Worm (Caenorhabditis elegans) whole organism, L4/young adult: ENCODE results near the gene Y38H6C.18.
"Not testable (repeated sequence)": the region's sequence is repeated elsewhere in the genome, so short reads cannot be mapped to it uniquely, and the experiment has no call there.

Experiments used
- W03F9.2 ChIP-seq: fragments of 150-350 bp; optimal IDR thresholded peaks from 2 replicates; lab custom pipeline; 2014; ENCODE audit warnings: missing biosample characterization, missing genetic modification characterization
- dao-5 ChIP-seq: sonication (generic microtip); optimal IDR thresholded peaks from 2 replicates; lab custom pipeline; 2016; ENCODE audit warnings: missing genotype, missing genetic modification characterization, moderate library complexity, missing compliant biosample characterization
- him-1 ChIP-seq: sonication (generic microtip); optimal IDR thresholded peaks from 2 replicates; lab custom pipeline; 2016; ENCODE audit warnings: missing genotype, missing genetic modification reagents, missing genetic modification characterization, missing compliant biosample characterization

Gene Y38H6C.18

DNA sequence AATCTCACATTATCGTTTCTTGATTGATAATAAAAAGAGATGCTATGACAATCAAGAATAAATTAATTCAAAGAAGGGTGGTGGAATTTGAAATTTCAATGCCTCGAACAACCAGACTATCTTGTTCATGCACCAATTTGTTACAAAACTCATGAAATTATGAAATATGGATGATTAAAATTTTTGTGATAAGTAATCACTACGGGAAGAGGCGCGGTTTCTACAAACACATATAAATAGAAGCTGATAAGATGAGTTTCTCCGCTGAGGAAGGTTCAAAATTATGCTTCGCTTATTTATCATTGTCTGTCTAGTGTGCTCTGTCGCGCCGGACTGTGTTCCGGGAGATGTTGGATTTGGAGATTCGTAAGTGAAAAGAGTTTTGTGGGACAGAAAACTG is 32.5 kb downstream of the Y38H6C.18 start:
- no peak for TF ChIP-seq W03F9.2 (tag; lab: Kevin White, UChicago)
- TF ChIP-seq him-1 (tag; lab: Kevin White, UChicago) = no peak
- TF ChIP-seq dao-5 (tag; lab: Kevin White, UChicago) = no peak

DNA sequence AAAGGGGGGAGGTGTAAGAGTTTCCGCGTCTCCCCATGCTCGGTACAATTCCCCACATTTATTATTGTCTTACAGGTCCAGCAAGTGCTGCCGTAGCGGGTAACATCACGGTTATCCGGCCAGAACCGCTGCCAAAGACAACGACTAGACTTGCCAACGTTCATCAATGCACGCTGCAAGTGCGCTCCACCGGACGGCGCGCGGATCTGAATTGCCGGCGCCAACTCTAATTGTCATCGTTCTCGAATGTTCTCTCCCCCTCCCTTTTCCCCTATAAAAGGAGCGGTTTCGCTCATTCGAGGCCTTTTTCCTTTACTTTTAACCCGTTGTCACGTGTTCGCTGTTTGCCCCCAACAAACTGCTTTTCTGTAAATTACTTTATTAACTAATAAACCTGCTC is 33.3 kb downstream of the Y38H6C.18 start, which contains the start of gene Y38H6C.8:
Gene Y38H6C.8 (plus strand): TSS at position 301 of the 400 bp plus-strand sequence.
- TF ChIP-seq him-1, W03F9.2, dao-5 (tag; lab: Kevin White, UChicago): not testable (repeated sequence)

DNA sequence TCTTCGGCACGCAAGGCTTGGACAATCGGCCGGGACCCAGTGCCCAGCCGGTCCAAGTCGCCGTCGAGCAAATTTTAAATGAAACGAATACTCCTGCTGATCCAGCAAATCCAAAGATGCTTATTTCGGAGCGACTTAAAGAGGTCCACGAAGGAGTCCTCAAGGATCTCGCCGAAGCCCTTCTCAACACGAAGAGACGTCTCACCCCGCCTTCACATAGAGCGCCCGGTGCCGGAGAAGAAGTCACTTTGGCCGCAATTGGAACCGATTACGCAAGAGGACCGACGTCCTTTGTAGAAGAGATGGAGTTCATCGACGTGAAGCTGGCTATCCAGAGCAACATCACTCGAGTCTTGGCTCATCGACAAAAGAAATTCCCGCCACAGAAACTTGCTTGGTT is 37.5 kb downstream of the Y38H6C.18 start:
- TF ChIP-seq dao-5 (tag; lab: Kevin White, UChicago) = no peak
- TF ChIP-seq him-1 (tag; lab: Kevin White, UChicago) = no peak
- TF ChIP-seq W03F9.2 (tag; lab: Kevin White, UChicago) = no peak

DNA sequence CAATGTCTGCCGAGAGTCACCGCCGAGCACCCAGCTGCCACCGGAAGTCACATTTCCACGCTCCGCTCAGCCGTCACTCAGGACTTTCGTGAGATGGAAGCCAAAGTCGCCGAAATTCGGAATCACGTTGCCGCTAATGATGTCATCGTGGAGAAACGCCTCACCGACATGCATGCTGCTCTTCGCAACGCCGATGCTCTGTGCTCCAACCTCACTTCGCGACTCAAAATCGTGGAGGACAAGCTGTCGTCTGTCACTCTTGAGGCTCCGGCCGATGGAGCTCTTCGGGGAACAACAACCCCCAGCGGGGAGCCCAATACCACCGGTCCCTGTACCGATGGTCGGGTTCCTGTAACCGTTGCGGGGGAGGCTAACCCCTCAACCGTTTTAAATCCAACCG is 40.4 kb downstream of the Y38H6C.18 start:
- TF ChIP-seq W03F9.2 (tag; lab: Kevin White, UChicago) (no peak), dao-5 (tag; lab: Kevin White, UChicago) (no peak), him-1 (tag; lab: Kevin White, UChicago) (no peak)

DNA sequence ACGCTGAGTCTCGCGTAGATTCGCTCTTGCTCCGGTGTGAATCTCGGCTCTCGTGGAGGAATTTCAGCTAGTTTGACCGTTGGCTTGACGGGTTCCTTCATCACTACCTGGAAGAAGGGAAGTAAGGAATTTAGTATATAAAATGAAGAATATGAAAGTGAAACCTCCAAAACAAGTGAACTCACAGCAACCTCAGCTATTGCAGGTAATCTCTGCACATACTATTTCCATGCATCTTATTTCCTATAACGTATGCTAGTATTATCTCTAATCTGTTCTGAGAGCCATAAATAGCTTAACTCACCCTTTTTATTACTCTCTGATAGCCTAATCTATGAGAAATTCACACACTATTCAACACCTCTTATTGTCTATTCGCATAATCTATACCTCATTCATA is 42.0 kb downstream of the Y38H6C.18 start, which contains the start of gene Y38H6C.4:
Gene Y38H6C.4 (minus strand): TSS at position 101 of the 400 bp plus-strand sequence.
- no peak for TF ChIP-seq him-1 (tag; lab: Kevin White, UChicago)
- no peak for TF ChIP-seq W03F9.2 (tag; lab: Kevin White, UChicago)
- no peak for TF ChIP-seq dao-5 (tag; lab: Kevin White, UChicago)

DNA sequence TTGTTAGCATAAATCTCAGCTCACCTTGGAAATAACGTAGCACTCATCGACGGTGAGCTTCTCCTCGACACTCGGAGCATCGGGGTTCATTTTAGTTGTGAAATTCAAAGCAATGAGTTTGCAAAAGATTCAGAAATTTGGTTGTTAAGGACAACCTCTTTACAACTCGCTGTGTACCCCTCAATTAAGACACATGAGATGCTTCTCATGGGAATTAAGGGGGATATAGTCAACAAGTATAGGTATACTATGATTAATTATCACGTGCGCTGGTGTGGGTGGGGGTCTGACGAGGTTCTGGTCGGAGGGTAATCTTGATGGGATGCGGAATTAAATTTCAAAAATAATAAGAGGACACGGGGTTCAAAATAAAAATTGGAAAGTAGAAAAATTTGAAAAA is 46.5 kb downstream of the Y38H6C.18 start, which contains the start of gene dct-14:
Gene dct-14 (minus strand): TSS at position 101 of the 400 bp plus-strand sequence.
- TF ChIP-seq him-1 (tag; lab: Kevin White, UChicago) (no peak), W03F9.2 (tag; lab: Kevin White, UChicago) (no peak), dao-5 (tag; lab: Kevin White, UChicago) (no peak)

DNA sequence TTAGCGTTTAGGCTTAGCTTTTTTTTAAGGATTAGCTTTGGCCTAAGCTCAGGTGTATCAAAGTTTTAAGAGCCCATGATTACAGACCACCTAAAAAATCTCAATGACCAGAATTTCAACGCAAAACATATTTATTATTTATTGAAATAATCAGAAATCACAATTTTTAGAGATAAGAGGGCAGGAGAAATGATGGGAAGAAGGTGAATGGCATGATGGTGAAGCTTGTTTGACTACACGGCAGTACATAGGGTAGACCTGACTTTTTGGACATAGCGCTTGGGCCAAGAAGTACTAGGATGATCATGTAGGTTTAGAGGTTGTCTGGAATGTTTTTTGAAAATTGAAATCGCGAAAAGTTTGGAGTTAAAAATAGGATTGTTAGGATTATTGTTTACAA is 47.3 kb downstream of the Y38H6C.18 start:
- TF ChIP-seq W03F9.2 (tag; lab: Kevin White, UChicago) = no peak
- no peak for TF ChIP-seq him-1 (tag; lab: Kevin White, UChicago)
- TF ChIP-seq dao-5 (tag; lab: Kevin White, UChicago) = no peak

DNA sequence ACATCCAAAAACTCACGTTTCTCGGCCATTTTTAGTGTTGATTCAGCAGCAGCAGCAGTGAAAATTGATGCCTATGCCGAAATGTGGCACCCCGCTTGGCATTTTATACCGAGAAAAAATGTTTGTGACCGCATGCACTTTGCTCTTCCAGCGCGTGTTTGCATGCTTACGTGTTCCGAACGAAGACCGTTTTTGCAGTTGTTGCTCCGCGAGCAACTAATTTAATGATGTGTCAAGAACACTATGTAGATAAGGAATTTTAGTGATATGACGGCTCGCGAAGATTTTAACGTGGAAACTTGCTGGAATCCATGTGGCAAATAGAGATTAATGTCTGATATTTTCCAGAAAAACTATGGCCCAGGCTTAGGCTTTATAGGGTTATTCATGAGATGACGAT is 48.0 kb downstream of the Y38H6C.18 start, which contains the start of gene dct-16:
Gene dct-16 (minus strand): TSS at position 78 of the 400 bp plus-strand sequence.
- TF ChIP-seq him-1 (tag; lab: Kevin White, UChicago) = no peak
- no peak for TF ChIP-seq W03F9.2 (tag; lab: Kevin White, UChicago)
- TF ChIP-seq dao-5 (tag; lab: Kevin White, UChicago) = no peak

DNA sequence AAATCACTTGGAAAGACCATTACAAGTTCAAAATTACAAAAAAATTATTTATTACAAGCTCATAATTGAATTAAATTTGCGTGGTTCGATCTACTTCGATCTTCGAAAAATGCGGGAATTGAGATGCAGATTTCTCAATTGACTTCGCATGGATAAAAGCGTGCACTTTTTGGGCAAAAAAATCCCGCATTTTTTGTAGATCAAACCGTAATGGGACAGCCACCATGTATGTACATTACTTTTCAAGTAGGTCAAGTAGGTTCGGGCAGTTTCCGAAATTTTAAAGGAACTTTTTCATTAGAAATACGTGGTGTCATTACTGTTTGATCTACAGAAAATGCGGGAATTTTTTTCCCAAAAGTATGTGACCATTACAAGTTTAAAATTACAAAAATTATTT is 49.4 kb downstream of the Y38H6C.18 start:
- no peak for TF ChIP-seq W03F9.2 (tag; lab: Kevin White, UChicago)
- no peak for TF ChIP-seq dao-5 (tag; lab: Kevin White, UChicago)
- TF ChIP-seq him-1 (tag; lab: Kevin White, UChicago) = no peak
